Fruit fly (Drosophila melanogaster) whole organism, embryonic: ENCODE data around the gene dmrt93B.

ENCODE experiments used
- Adf1 ChIP-seq: fragments of 200-800 bp; sonication (Bioruptor generic); IDR thresholded peaks from 2 replicates; pipeline ENCODE4 v1.3.6; 2022; ENCODE audit warnings: missing biosample characterization, missing genetic modification characterization
- CG10274 ChIP-seq: fragments of 200-800 bp; sonication (Bioruptor generic); optimal IDR thresholded peaks from 3 replicates; lab custom pipeline; 2017; ENCODE audit warnings: missing biosample characterization, mild to moderate bottlenecking, missing genetic modification characterization
- CG12659 ChIP-seq: fragments of 200-800 bp; sonication (Bioruptor generic); optimal IDR thresholded peaks from 3 replicates; lab custom pipeline; 2017; ENCODE audit warnings: mild to moderate bottlenecking, missing biosample characterization, missing genetic modification reagents, missing genetic modification characterization
- CG12942 ChIP-seq: fragments of 200-800 bp; sonication (Bioruptor generic); optimal IDR thresholded peaks from 3 replicates; lab custom pipeline; 2016; ENCODE audit warnings: missing biosample characterization, missing genetic modification characterization
- CG13287 ChIP-seq: fragments of 200-800 bp; sonication (Bioruptor generic); IDR thresholded peaks from 2 replicates; pipeline ENCODE4 v1.3.6; 2022; ENCODE audit warnings: missing biosample characterization, missing genetic modification characterization; ENCODE audit not compliant: partially characterized antibody
- CG13424 ChIP-seq: fragments of 200-800 bp; sonication (Bioruptor generic); optimal IDR thresholded peaks from 2 replicates; lab custom pipeline; 2019; ENCODE audit warnings: missing biosample characterization, mild to moderate bottlenecking, missing genetic modification characterization, moderate library complexity
- CG15601 ChIP-seq: fragments of 200-800 bp; sonication (Bioruptor generic); optimal IDR thresholded peaks from 3 replicates; lab custom pipeline; 2019; ENCODE audit warnings: missing biosample characterization, mild to moderate bottlenecking, missing genetic modification characterization, moderate library complexity
- CG1603 ChIP-seq: fragments of 200-800 bp; sonication (Bioruptor generic); optimal IDR thresholded peaks from 2 replicates; lab custom pipeline; 2019; ENCODE audit warnings: missing biosample characterization, mild to moderate bottlenecking, missing genetic modification characterization, moderate library complexity
- CG17359 ChIP-seq: fragments of 200-800 bp; sonication (Bioruptor generic); optimal IDR thresholded peaks from 3 replicates; lab custom pipeline; 2018; ENCODE audit warnings: missing biosample characterization, mild to moderate bottlenecking, missing genetic modification characterization, moderate library complexity
- CG17802 ChIP-seq: fragments of 200-800 bp; sonication (Bioruptor generic); optimal IDR thresholded peaks from 2 replicates; lab custom pipeline; 2018; ENCODE audit warnings: missing biosample characterization, mild to moderate bottlenecking, missing genetic modification characterization, moderate library complexity
- CG1792 ChIP-seq: fragments of 200-800 bp; sonication (Bioruptor generic); optimal IDR thresholded peaks from 2 replicates; lab custom pipeline; 2016; ENCODE audit warnings: missing biosample characterization, missing genetic modification characterization
- CG18619 ChIP-seq: fragments of 200-800 bp; sonication (Bioruptor generic); optimal IDR thresholded peaks from 3 replicates; lab custom pipeline; 2017; ENCODE audit warnings: missing biosample characterization, mild to moderate bottlenecking, missing genetic modification characterization
- CG4617 ChIP-seq: fragments of 200-800 bp; sonication (Bioruptor generic); optimal IDR thresholded peaks from 3 replicates; lab custom pipeline; 2016; ENCODE audit warnings: missing biosample characterization, missing genetic modification characterization, borderline replicate concordance
- CG5953 ChIP-seq: fragments of 200-800 bp; sonication (Bioruptor generic); IDR thresholded peaks from 2 replicates; pipeline ENCODE4 v1.3.6; 2022; ENCODE audit warnings: missing biosample characterization, missing genetic modification characterization
- CG6654 ChIP-seq: fragments of 200-800 bp; sonication (Bioruptor generic); optimal IDR thresholded peaks from 2 replicates; lab custom pipeline; 2017; ENCODE audit warnings: missing biosample characterization, mild to moderate bottlenecking, missing genetic modification characterization
- CG7357 ChIP-seq: fragments of 200-800 bp; sonication (Bioruptor generic); IDR thresholded peaks from 3 replicates; pipeline ENCODE4 v1.3.6; 2022; ENCODE audit warnings: missing biosample characterization, missing genetic modification characterization
- CG9727 ChIP-seq: fragments of 200-800 bp; sonication (Bioruptor generic); optimal IDR thresholded peaks from 3 replicates; lab custom pipeline; 2017; ENCODE audit warnings: missing biosample characterization, mild to moderate bottlenecking, missing genetic modification characterization
- CkIIα-i1 ChIP-seq: fragments of 200-800 bp; sonication (Bioruptor generic); IDR thresholded peaks from 2 replicates; pipeline ENCODE4 v1.3.6; 2022; ENCODE audit warnings: missing biosample characterization, missing genetic modification characterization
- Dbx ChIP-seq: fragments of 200-800 bp; sonication (Bioruptor generic); IDR thresholded peaks from 3 replicates; pipeline ENCODE4 v1.3.6; 2022; ENCODE audit warnings: missing biosample characterization, missing genetic modification characterization
- ERR ChIP-seq: fragments of 200-800 bp; sonication (Bioruptor generic); optimal IDR thresholded peaks from 2 replicates; lab custom pipeline; 2016; ENCODE audit warnings: missing biosample characterization, missing genetic modification characterization
- Jarid2 ChIP-seq: fragments of 200-800 bp; sonication (Bioruptor generic); optimal IDR thresholded peaks from 3 replicates; lab custom pipeline; 2017; ENCODE audit warnings: mild to moderate bottlenecking, missing biosample characterization, missing genetic modification reagents, missing genetic modification characterization
- Lim3 ChIP-seq: fragments of 200-800 bp; sonication (Bioruptor generic); IDR thresholded peaks from 2 replicates; pipeline ENCODE4 v1.3.6; 2022; ENCODE audit warnings: missing biosample characterization, missing genetic modification characterization
- Lpt ChIP-seq: fragments of >200 bp; optimal IDR thresholded peaks from 2 replicates; lab custom pipeline; 2018; ENCODE audit warnings: missing biosample characterization, missing genetic modification characterization
- Meics ChIP-seq: fragments of 200-800 bp; sonication (Bioruptor generic); optimal IDR thresholded peaks from 2 replicates; lab custom pipeline; 2017; ENCODE audit warnings: missing biosample characterization, mild to moderate bottlenecking, missing genetic modification characterization
- Mrtf ChIP-seq: fragments of 200-800 bp; sonication (Bioruptor generic); IDR thresholded peaks from 3 replicates; pipeline ENCODE4 v1.3.6; 2022; ENCODE audit warnings: missing biosample characterization, missing genetic modification characterization
- Nf-YB ChIP-seq: fragments of 200-800 bp; sonication (Bioruptor generic); optimal IDR thresholded peaks from 3 replicates; lab custom pipeline; 2019; ENCODE audit warnings: missing biosample characterization, mild to moderate bottlenecking, missing genetic modification characterization, moderate library complexity
- Spps ChIP-seq: fragments of 200-800 bp; sonication (Bioruptor generic); optimal IDR thresholded peaks from 2 replicates; lab custom pipeline; 2018; ENCODE audit warnings: missing biosample characterization, mild to moderate bottlenecking, missing genetic modification characterization
- TFAM ChIP-seq: fragments of 200-800 bp; sonication (Bioruptor generic); optimal IDR thresholded peaks from 2 replicates; lab custom pipeline; 2017; ENCODE audit warnings: missing biosample characterization, missing genetic modification characterization, inconsistent platforms
- Tbp ChIP-seq: fragments of >200 bp; optimal IDR thresholded peaks from 2 replicates; lab custom pipeline; 2018; ENCODE audit warnings: missing biosample characterization, missing genetic modification characterization
- ash1 ChIP-seq: fragments of 200-800 bp; sonication (Bioruptor generic); optimal IDR thresholded peaks from 2 replicates; lab custom pipeline; 2018; ENCODE audit warnings: missing biosample characterization, mild to moderate bottlenecking, missing genetic modification characterization
- cad ChIP-seq: fragments of >200 bp; optimal IDR thresholded peaks from 2 replicates; lab custom pipeline; 2017; ENCODE audit warnings: missing biosample characterization, missing genetic modification characterization
- cg ChIP-seq: fragments of 200-800 bp; sonication (Bioruptor generic); optimal IDR thresholded peaks from 3 replicates; lab custom pipeline; 2019; ENCODE audit warnings: missing biosample characterization, mild to moderate bottlenecking, missing genetic modification characterization, moderate library complexity
- chn ChIP-seq: fragments of 200-800 bp; sonication (Bioruptor generic); optimal IDR thresholded peaks from 2 replicates; lab custom pipeline; 2016; ENCODE audit warnings: missing biosample characterization, missing genetic modification characterization
- fd3F ChIP-seq: fragments of 200-800 bp; sonication (Bioruptor generic); optimal IDR thresholded peaks from 2 replicates; lab custom pipeline; 2018; ENCODE audit warnings: missing biosample characterization, mild to moderate bottlenecking, missing genetic modification characterization, moderate library complexity
- gem ChIP-seq: fragments of 200-800 bp; sonication (Bioruptor generic); optimal IDR thresholded peaks from 2 replicates; lab custom pipeline; 2019; ENCODE audit warnings: missing biosample characterization, mild to moderate bottlenecking, missing genetic modification characterization, moderate library complexity
- insv ChIP-seq, 2 experiments: fragments of 200-800 bp; sonication (Bioruptor generic); optimal IDR thresholded peaks; 3 replicates each; lab custom pipeline; 2016 to 2018; ENCODE audit warnings: missing biosample characterization in 2 of 2, missing genetic modification characterization in 2 of 2
- lola ChIP-seq, 3 experiments: fragments of >200 bp in 2 of 3; fragments of 200-800 bp in 1 of 3; sonication (Bioruptor generic) in 1 of 3; optimal IDR thresholded peaks; 2 replicates each; lab custom pipeline; 2017 to 2019; ENCODE audit warnings: missing biosample characterization in 3 of 3, missing genetic modification characterization in 3 of 3, mild to moderate bottlenecking in 1 of 3, moderate library complexity in 1 of 3
- maf-S ChIP-seq: fragments of 200-800 bp; sonication (Bioruptor generic); optimal IDR thresholded peaks from 2 replicates; lab custom pipeline; 2016; ENCODE audit warnings: missing biosample characterization, missing genetic modification characterization
- nerfin-1 ChIP-seq: fragments of 200-800 bp; sonication (Bioruptor generic); optimal IDR thresholded peaks from 3 replicates; lab custom pipeline; 2019; ENCODE audit warnings: missing biosample characterization, mild to moderate bottlenecking, missing genetic modification characterization, moderate library complexity
- oc ChIP-seq: fragments of 200-800 bp; sonication (Bioruptor generic); optimal IDR thresholded peaks from 2 replicates; lab custom pipeline; 2018; ENCODE audit warnings: missing biosample characterization, mild to moderate bottlenecking, missing genetic modification characterization, moderate library complexity
- p53 ChIP-seq: fragments of 200-800 bp; sonication (Bioruptor generic); optimal IDR thresholded peaks from 2 replicates; lab custom pipeline; 2016; ENCODE audit warnings: missing biosample characterization, missing genetic modification characterization
- pan ChIP-seq, 4 experiments: fragments of >200 bp in 3 of 4; fragments of 200-800 bp in 1 of 4; sonication (Bioruptor generic) in 1 of 4; optimal IDR thresholded peaks in 3 of 4; IDR thresholded peaks in 1 of 4; 2 replicates each; pipeline versions ENCODE4 v1.3.6 to Lab custom; 2017 to 2022; ENCODE audit warnings: missing biosample characterization in 2 of 4, missing genetic modification characterization in 2 of 4, mixed read lengths in 1 of 4
- pros ChIP-seq: fragments of 200-800 bp; sonication (Bioruptor generic); optimal IDR thresholded peaks from 3 replicates; lab custom pipeline; 2019; ENCODE audit warnings: missing biosample characterization, mild to moderate bottlenecking, missing genetic modification characterization, moderate library complexity
- sens ChIP-seq: fragments of 200-800 bp; sonication (Bioruptor generic); peaks from one replicate; lab custom pipeline; 2016; ENCODE audit warnings: missing biosample characterization, missing genetic modification characterization
- so ChIP-seq: fragments of 200-800 bp; sonication (Bioruptor generic); IDR thresholded peaks from 3 replicates; pipeline ENCODE4 v1.3.6; 2022; ENCODE audit warnings: missing biosample characterization, missing genetic modification characterization
- ttk ChIP-seq: fragments of 200-800 bp; sonication (Bioruptor generic); IDR thresholded peaks from 2 replicates; pipeline ENCODE4 v2.1.2; 2022; ENCODE audit warnings: missing biosample characterization, missing genetic modification characterization
- vvl ChIP-seq: fragments of 200-800 bp; sonication (Bioruptor generic); IDR thresholded peaks from 2 replicates; pipeline ENCODE4 v1.3.6; 2022; ENCODE audit warnings: missing biosample characterization, missing genetic modification characterization
- wek ChIP-seq: fragments of 200-800 bp; sonication (Bioruptor generic); optimal IDR thresholded peaks from 3 replicates; lab custom pipeline; 2018; ENCODE audit warnings: missing biosample characterization, mild to moderate bottlenecking, missing genetic modification characterization, moderate library complexity

The dmrt93B gene

dm6 chr3R:21112742-21113465 lies 39.1 kb downstream of the dmrt93B start (continued):
- TF ChIP-seq nerfin-1 (tag; lab: Kevin White, UChicago), result peak; percentile 80
- no peak for TF ChIP-seq Jarid2 (GFP tag; lab: Kevin White, UChicago)
- no peak for TF ChIP-seq pros (GFP tag; lab: Kevin White, UChicago)
- TF ChIP-seq CG18619 (GFP tag; lab: Kevin White, UChicago), result peak; percentile 88
- peak; percentile 82 for TF ChIP-seq Spps (tag; lab: Kevin White, UChicago)
- no peak for TF ChIP-seq cg (GFP tag; lab: Kevin White, UChicago)
- TF ChIP-seq ash1 (GFP tag; lab: Kevin White, UChicago), result peak; percentile 41
- peak; percentile 89 for TF ChIP-seq CG12942 (GFP tag; lab: Kevin White, UChicago)
- peak; percentile 86 for TF ChIP-seq CG12659 (GFP tag; lab: Kevin White, UChicago)
- TF ChIP-seq gem, result peak; percentile 94
- peak; percentile 82 for TF ChIP-seq Mrtf
- TF ChIP-seq Nf-YB (GFP tag; lab: Kevin White, UChicago), result peak; percentile 70
- peak; percentile 91 for TF ChIP-seq oc (tag; lab: Kevin White, UChicago)
- TF ChIP-seq lola (GFP tag; optimal IDR thresholded peaks at IDR 0.05; lab: Kevin White, UChicago), result peak in 1 of 3 experiments; percentile 73
- no peak for TF ChIP-seq Lpt (GFP tag; lab: Kevin White, UChicago)
- peak; percentile 80 for TF ChIP-seq chn (GFP tag; lab: Kevin White, UChicago)
- peak; percentile 86 for TF ChIP-seq wek
- peak; percentile 77 for TF ChIP-seq fd3F (GFP tag; lab: Kevin White, UChicago)
- TF ChIP-seq CG17802 (tag; lab: Kevin White, UChicago), result peak; percentile 75
- no peak for TF ChIP-seq cad (GFP tag; lab: Kevin White, UChicago)
- TF ChIP-seq CG15601, result peak; percentile 79
- peak; percentile 67 for TF ChIP-seq TFAM (GFP tag; lab: Kevin White, UChicago)
- TF ChIP-seq Meics (GFP tag; lab: Kevin White, UChicago), result peak; percentile 51
- 0 out of 2 replicates have a peak, but pooled peaks have one; percentile 19 for TF ChIP-seq Lim3
- TF ChIP-seq pan (optimal IDR thresholded peaks at IDR 0.05; lab: Kevin White, UChicago), result no peak
- peak in 1 of 2 experiments; percentile 91 for TF ChIP-seq pan (GFP tag; optimal IDR thresholded peaks at IDR 0.05 in 1 of 2, IDR thresholded peaks at IDR 0.05 in 1 of 2)
- peak; percentile 74 for TF ChIP-seq CG10274 (GFP tag; lab: Kevin White, UChicago)
- TF ChIP-seq maf-S (GFP tag; lab: Kevin White, UChicago), result peak; percentile 85
- TF ChIP-seq CG1792, result peak; percentile 91
- TF ChIP-seq CG7357 (GFP tag; lab: Robert Waterston, UW), result peak; percentile 74
- no peak for TF ChIP-seq Tbp (GFP tag; lab: Kevin White, UChicago)
- peak; percentile 83 for TF ChIP-seq so
- TF ChIP-seq CG9727 (GFP tag; lab: Kevin White, UChicago), result peak; percentile 81
- TF ChIP-seq vvl, result peak; percentile 93
- TF ChIP-seq ttk (GFP tag; lab: Robert Waterston, UW), result peak; percentile 75
- TF ChIP-seq sens (GFP tag; lab: Kevin White, UChicago), result peak; percentile 98
- TF ChIP-seq CG5953 (GFP tag; lab: Robert Waterston, UW), result peak; percentile 87
- peak; percentile 77 for TF ChIP-seq ERR (GFP tag; lab: Kevin White, UChicago)
- TF ChIP-seq Dbx (GFP tag; lab: Robert Waterston, UW), result peak; percentile 66
- TF ChIP-seq insv (GFP tag; optimal IDR thresholded peaks at IDR 0.05; lab: Kevin White, UChicago), result peak in 1 of 2 experiments; percentile 38
- TF ChIP-seq CG1603 (tag; lab: Kevin White, UChicago), result peak; percentile 93
- TF ChIP-seq CkIIα-i1 (GFP tag; lab: Robert Waterston, UW), result no peak; the same call in 1 of the 2 replicates
- no peak; the same call in 1 of the 2 replicates for TF ChIP-seq Adf1 (GFP tag; lab: Robert Waterston, UW)
- peak; percentile 66 for TF ChIP-seq CG4617 (GFP tag; lab: Kevin White, UChicago)
- peak; percentile 89 for TF ChIP-seq CG17359 (tag; lab: Kevin White, UChicago)
- TF ChIP-seq CG13424, result peak; percentile 87
- TF ChIP-seq CG6654 (GFP tag; lab: Kevin White, UChicago), result peak; percentile 63
- TF ChIP-seq CG13287 (GFP tag; lab: Robert Waterston, UW), result no peak
- TF ChIP-seq p53 (GFP tag; lab: Kevin White, UChicago), result peak; percentile 46
